Worm (Caenorhabditis elegans): ENCODE results near the gene F02E11.7.

The F02E11.7 gene

ce11 chrII:3267365-3267764 is at the start of gene F02E11.7:
TSS of gene F02E11.7 (plus strand) at chrII:3267665.
- TF ChIP-seq mep-1 (tag; optimal IDR thresholded peaks at IDR 0.05) (no peak), zip-8 (tag; optimal IDR thresholded peaks at IDR 0.05) (no peak), lsy-2 (tag; optimal IDR thresholded peaks at IDR 0.05) (no peak), tbx-8 (GFP tag; optimal IDR thresholded peaks at IDR 0.05) (no peak)

DNA sequence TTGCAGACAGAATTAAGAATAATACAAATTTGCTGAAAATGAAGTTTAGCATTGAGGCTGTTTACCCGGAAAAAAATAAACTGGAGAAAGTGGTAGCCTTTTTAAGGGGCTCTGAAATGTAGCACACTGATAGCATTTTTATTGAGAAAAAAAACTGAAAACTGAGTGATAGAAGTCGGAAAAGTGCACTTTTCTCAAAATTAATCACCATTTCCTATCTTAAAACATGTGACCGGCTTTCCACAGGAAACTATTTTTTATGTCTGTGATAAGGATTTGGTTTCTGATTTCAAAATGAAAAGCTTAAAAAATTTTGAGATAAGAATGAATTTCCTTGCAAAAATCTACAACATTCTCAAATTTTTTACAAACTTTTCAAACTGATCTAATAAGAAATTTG is 46.7 kb upstream of the F02E11.7 start, which contains the start of gene ZC239.22:
ZC239.22 (minus strand) TSS at position 101 of the 400 bp plus-strand sequence.
- no peak for TF ChIP-seq zip-8 (tag; optimal IDR thresholded peaks at IDR 0.05)
- TF ChIP-seq bed-3 (GFP tag; optimal IDR thresholded peaks at IDR 0.05), result no peak
- no peak for TF ChIP-seq nhr-28 (tag; optimal IDR thresholded peaks at IDR 0.05)
- TF ChIP-seq ham-2 (GFP tag; optimal IDR thresholded peaks at IDR 0.05), result no peak
- TF ChIP-seq nhr-12 (tag; optimal IDR thresholded peaks at IDR 0.05), result no peak
- TF ChIP-seq cnd-1 (tag; optimal IDR thresholded peaks at IDR 0.05), result no peak
- no peak for TF ChIP-seq ceh-39 (tag; optimal IDR thresholded peaks at IDR 0.05)
- TF ChIP-seq lsy-2 (tag; optimal IDR thresholded peaks at IDR 0.05), result no peak
- TF ChIP-seq elt-1 (tag; optimal IDR thresholded peaks at IDR 0.05; ENCODE audit: borderline replicate concordance, insufficient read depth), result no peak
- TF ChIP-seq tbx-8 (GFP tag; optimal IDR thresholded peaks at IDR 0.05), result no peak
- no peak for TF ChIP-seq elt-3 (tag; optimal IDR thresholded peaks at IDR 0.05)
- TF ChIP-seq lin-32 (GFP tag; optimal IDR thresholded peaks at IDR 0.05), result no peak
- no peak for TF ChIP-seq drap-1 (GFP tag; optimal IDR thresholded peaks at IDR 0.05)
- no peak for TF ChIP-seq hlh-1 (tag; optimal IDR thresholded peaks at IDR 0.05)

ce11 chrII:3221730-3222129 is 45.7 kb upstream of the F02E11.7 start, which contains the start of gene ZC239.14:
TSS of gene ZC239.14 (minus strand) at chrII:3222034.
- no peak for TF ChIP-seq unc-120 (tag; optimal IDR thresholded peaks at IDR 0.05; ENCODE audit: poor library complexity, severe bottlenecking)
- TF ChIP-seq lin-13 (tag; optimal IDR thresholded peaks at IDR 0.05), result no peak
- TF ChIP-seq nhr-12 (tag; optimal IDR thresholded peaks at IDR 0.05), result no peak
- TF ChIP-seq tbx-8 (GFP tag; optimal IDR thresholded peaks at IDR 0.05), result no peak
- TF ChIP-seq M03D4.4 (tag; optimal IDR thresholded peaks at IDR 0.05), result no peak
- no peak for TF ChIP-seq blmp-1 (tag; optimal IDR thresholded peaks at IDR 0.05)
- TF ChIP-seq flh-1 (GFP tag; optimal IDR thresholded peaks at IDR 0.05), result no peak
- TF ChIP-seq ztf-11 (tag; optimal IDR thresholded peaks at IDR 0.05), result no peak
- TF ChIP-seq unc-62 (GFP tag; optimal IDR thresholded peaks at IDR 0.05), result no peak
- no peak for TF ChIP-seq lsy-2 (tag; optimal IDR thresholded peaks at IDR 0.05)
- TF ChIP-seq lin-32 (GFP tag; optimal IDR thresholded peaks at IDR 0.05), result no peak
- no peak for TF ChIP-seq cnd-1 (tag; optimal IDR thresholded peaks at IDR 0.05)
- no peak for TF ChIP-seq ces-1 (GFP tag; optimal IDR thresholded peaks at IDR 0.05)
- TF ChIP-seq mls-2 (tag; optimal IDR thresholded peaks at IDR 0.05), result no peak
- TF ChIP-seq ceh-43 (GFP tag; optimal IDR thresholded peaks at IDR 0.05), result no peak
- no peak for TF ChIP-seq sptf-1 (tag; optimal IDR thresholded peaks at IDR 0.05)

ce11 chrII:3222686-3223085 is 44.8 kb upstream of the F02E11.7 start, which contains the start of gene ZC239.13:
TSS of gene ZC239.13 (minus strand) at chrII:3222839.
- TF ChIP-seq unc-120 (tag; optimal IDR thresholded peaks at IDR 0.05; ENCODE audit: poor library complexity, severe bottlenecking) (no peak), flh-1 (GFP tag; optimal IDR thresholded peaks at IDR 0.05) (no peak), zip-8 (tag; optimal IDR thresholded peaks at IDR 0.05) (no peak), ceh-83 (GFP tag; optimal IDR thresholded peaks at IDR 0.05) (no peak), lin-13 (tag; optimal IDR thresholded peaks at IDR 0.05) (no peak), nhr-2 (tag; optimal IDR thresholded peaks at IDR 0.05) (no peak), nhr-28 (tag; optimal IDR thresholded peaks at IDR 0.05) (no peak), mab-5 (tag; optimal IDR thresholded peaks at IDR 0.05) (no peak), lin-32 (GFP tag; optimal IDR thresholded peaks at IDR 0.05) (no peak), ztf-11 (tag; optimal IDR thresholded peaks at IDR 0.05) (no peak)

DNA sequence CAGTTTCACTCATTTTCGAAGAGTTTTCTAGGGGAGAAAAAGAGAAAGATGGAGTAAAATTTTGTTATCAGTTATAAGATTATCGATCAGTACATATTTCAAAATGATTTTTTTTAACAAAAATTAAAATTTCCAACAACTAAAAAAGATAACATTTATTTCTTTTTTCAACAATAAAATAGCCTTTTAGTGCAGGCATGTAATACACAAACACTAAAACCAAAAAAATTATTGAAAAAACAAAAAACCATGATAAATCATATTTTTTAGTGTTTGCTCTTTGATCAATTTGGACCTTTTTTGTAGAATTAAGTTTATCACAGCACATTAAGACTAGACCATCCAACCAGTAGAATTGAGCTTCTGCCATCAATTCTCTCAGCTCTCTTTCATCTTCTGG is 42.8 kb upstream of the F02E11.7 start, which contains the start of gene ZC239.15:
ZC239.15 (minus strand) TSS at position 101 of the 400 bp plus-strand sequence.
- TF ChIP-seq M03D4.4 (tag; optimal IDR thresholded peaks at IDR 0.05) (no peak), pha-4 (tag; optimal IDR thresholded peaks at IDR 0.05) (no peak), ham-2 (GFP tag; optimal IDR thresholded peaks at IDR 0.05) (no peak), nhr-12 (tag; optimal IDR thresholded peaks at IDR 0.05) (no peak), ztf-11 (tag; optimal IDR thresholded peaks at IDR 0.05) (no peak), unc-62 (GFP tag; optimal IDR thresholded peaks at IDR 0.05) (no peak), ceh-39 (tag; optimal IDR thresholded peaks at IDR 0.05) (no peak), nhr-237 (tag; optimal IDR thresholded peaks at IDR 0.05) (no peak), mls-2 (tag; optimal IDR thresholded peaks at IDR 0.05) (no peak), ceh-43 (GFP tag; optimal IDR thresholded peaks at IDR 0.05) (no peak)

Measured in whole organism, mixed stage, embryonic.